Fruit fly (Drosophila melanogaster) Kc167 (cell line): Measurements from ENCODE around the gene Acsx1L.

Experiments
- Myc ChIP-seq: fragments of >200 bp; optimal IDR thresholded peaks from 2 replicates; lab custom pipeline; 2017; ENCODE audit warnings: missing external identifiers
- h ChIP-seq: fragments of >200 bp; optimal IDR thresholded peaks from 3 replicates; lab custom pipeline; 2018; ENCODE audit warnings: missing external identifiers
- insv ChIP-seq: fragments of >200 bp; optimal IDR thresholded peaks from 3 replicates; lab custom pipeline; 2018; ENCODE audit warnings: missing external identifiers

- no peak for TF ChIP-seq h
- TF ChIP-seq insv (lab: Kevin White, UChicago) = no peak
- TF ChIP-seq Myc (lab: Kevin White, UChicago) = no peak
Measured at dm6 chr3R:19820994-19821393, 48.0 kb upstream of the Acsx1L start.
